Worm (Caenorhabditis elegans): ENCODE data around the gene msp-51.
A peak's percentile ranks its signal among the peaks of the same experiment; 100 is the strongest.

The msp-51 gene

DNA sequence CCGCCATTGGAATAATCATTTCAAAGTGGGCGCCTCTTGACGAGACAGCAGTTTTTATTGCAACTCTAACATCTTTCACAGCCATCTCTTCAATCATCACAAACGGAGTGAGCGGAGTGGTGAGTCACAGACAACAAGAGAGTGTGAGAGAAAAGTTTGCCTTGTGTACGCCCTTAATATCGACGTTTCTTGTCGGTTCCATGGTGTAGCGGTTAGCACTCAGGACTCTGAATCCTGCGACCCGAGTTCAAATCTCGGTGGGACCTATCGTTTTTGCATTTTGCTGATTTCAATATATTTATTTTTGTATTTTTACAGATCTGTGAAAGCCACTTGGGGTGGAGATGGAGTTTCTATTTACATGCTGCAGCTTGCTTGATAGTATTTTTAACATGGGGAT, 39.4 kb upstream of the msp-51 start (continued):
- TF ChIP-seq nhr-23 (tag; optimal IDR thresholded peaks at IDR 0.05) (no peak), lin-13 (GFP tag; optimal IDR thresholded peaks at IDR 0.05) (peak; percentile 44), elt-3 (tag; optimal IDR thresholded peaks at IDR 0.05) (no peak), ztf-4 (tag; optimal IDR thresholded peaks at IDR 0.05) (no peak), nhr-25 (tag; optimal IDR thresholded peaks at IDR 0.05) (peak; percentile 26), sem-4 (tag; optimal IDR thresholded peaks at IDR 0.05) (no peak), ama-1 (optimal IDR thresholded peaks at IDR 0.05) (no peak), nhr-6 (tag; optimal IDR thresholded peaks at IDR 0.05) (no peak), nhr-12 (tag; optimal IDR thresholded peaks at IDR 0.05) (no peak), mab-5 (tag; optimal IDR thresholded peaks at IDR 0.05) (peak; percentile 27)

DNA sequence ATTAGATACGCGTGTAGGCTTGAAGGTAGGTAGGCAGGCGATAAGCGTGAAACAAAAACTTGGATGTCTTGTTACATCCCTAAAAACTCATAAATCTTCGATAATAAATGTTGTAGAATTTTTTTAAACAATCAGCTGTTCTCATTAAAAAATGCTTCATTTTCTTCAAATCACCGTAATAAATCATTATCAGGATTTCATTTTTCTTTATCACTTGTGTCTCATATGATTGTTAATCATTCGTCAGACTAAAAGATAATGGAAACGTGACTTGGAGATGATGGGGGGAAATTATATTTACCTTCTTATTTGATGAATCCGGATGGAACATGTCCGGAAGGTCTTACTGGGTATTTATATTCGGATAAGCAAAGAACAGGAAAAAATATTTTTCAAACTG, 38.3 kb upstream of the msp-51 start:
- TF ChIP-seq R02D3.7 (tag; optimal IDR thresholded peaks at IDR 0.05) (no peak), nhr-6 (tag; optimal IDR thresholded peaks at IDR 0.05) (no peak), nhr-10 (tag; optimal IDR thresholded peaks at IDR 0.05) (no peak), nhr-129 (tag; optimal IDR thresholded peaks at IDR 0.05) (no peak), peb-1 (tag; optimal IDR thresholded peaks at IDR 0.05) (no peak), ceh-16 (tag; optimal IDR thresholded peaks at IDR 0.05) (no peak), nhr-237 (tag; optimal IDR thresholded peaks at IDR 0.05) (no peak), elt-3 (tag; optimal IDR thresholded peaks at IDR 0.05) (no peak), sma-3 (GFP tag; optimal IDR thresholded peaks at IDR 0.05) (peak; percentile 4), nhr-25 (tag; optimal IDR thresholded peaks at IDR 0.05) (peak; percentile 1), egl-27 (tag; optimal IDR thresholded peaks at IDR 0.05) (no peak), mab-5 (tag; optimal IDR thresholded peaks at IDR 0.05) (no peak), nhr-12 (tag; optimal IDR thresholded peaks at IDR 0.05) (no peak), Y55F3AM.14 (GFP tag; optimal IDR thresholded peaks at IDR 0.05) (no peak), C34F6.9 (tag; optimal IDR thresholded peaks at IDR 0.05) (no peak), mdl-1 (tag; optimal IDR thresholded peaks at IDR 0.05) (no peak), elt-1 (tag; optimal IDR thresholded peaks at IDR 0.05) (no peak), blmp-1 (tag; optimal IDR thresholded peaks at IDR 0.05; ENCODE audit: insufficient read depth) (peak; percentile 59), ZK546.5 (tag; optimal IDR thresholded peaks at IDR 0.05) (no peak), unc-62 (GFP tag; optimal IDR thresholded peaks at IDR 0.05) (no peak), unc-39 (tag; optimal IDR thresholded peaks at IDR 0.05) (no peak), sem-4 (tag; optimal IDR thresholded peaks at IDR 0.05) (no peak), nhr-11 (tag; optimal IDR thresholded peaks at IDR 0.05) (no peak), zag-1 (tag; optimal IDR thresholded peaks at IDR 0.05) (no peak), crh-2 (tag; optimal IDR thresholded peaks at IDR 0.05) (no peak), skn-1 (tag; optimal IDR thresholded peaks at IDR 0.05) (no peak), ceh-82 (tag; optimal IDR thresholded peaks at IDR 0.05) (no peak), F13H6.1 (tag; optimal IDR thresholded peaks at IDR 0.05) (no peak), unc-55 (GFP tag; optimal IDR thresholded peaks at IDR 0.05) (no peak), nhr-21 (tag; optimal IDR thresholded peaks at IDR 0.05) (peak; percentile 33)

DNA sequence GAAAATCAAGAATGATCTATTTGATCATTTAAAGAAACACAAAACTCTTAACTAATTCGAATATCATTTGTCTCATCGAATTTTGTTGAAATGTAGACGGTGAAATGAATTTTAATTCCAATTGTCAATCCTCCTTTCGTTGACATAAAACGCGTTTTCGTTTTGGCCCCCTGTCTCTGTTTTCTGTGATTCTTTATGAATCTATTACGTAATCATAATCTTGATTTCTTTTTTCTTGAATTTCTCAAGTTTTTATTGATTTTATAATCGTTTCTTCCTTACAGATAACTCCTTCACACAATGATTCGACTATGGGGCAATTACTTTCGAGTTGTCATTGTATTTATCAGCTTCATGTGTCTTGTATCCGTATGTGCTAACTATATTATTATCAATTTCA, 37.0 kb upstream of the msp-51 start, which contains the start of gene Y4C6B.3:
Gene Y4C6B.3 (plus strand): TSS at position 301 of the 400 bp plus-strand sequence.
- TF ChIP-seq lsy-2 (tag; optimal IDR thresholded peaks at IDR 0.05) (no peak), aly-2 (tag; optimal IDR thresholded peaks at IDR 0.05) (no peak), nhr-129 (tag; optimal IDR thresholded peaks at IDR 0.05) (no peak)

DNA sequence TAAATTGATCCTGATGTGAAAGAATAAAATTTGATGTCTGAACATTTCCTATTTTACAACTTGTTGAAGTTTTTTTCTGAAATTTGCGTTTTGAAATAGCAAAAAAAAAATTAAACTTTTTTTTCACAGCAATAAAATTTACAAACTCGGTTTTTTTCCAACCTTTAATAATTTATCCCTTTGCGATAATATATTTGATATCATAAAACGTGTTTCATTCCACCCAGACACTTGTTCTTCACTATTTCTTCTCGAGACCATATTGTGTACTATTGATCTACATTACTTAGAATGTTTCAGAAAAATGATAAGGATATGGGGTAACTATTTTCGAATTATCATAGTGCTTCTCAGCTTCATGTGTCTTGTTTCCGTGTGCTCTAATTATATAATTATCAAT, 31.0 kb upstream of the msp-51 start, which contains the start of gene Y4C6B.4:
Gene Y4C6B.4 (plus strand): TSS at position 301 of the 400 bp plus-strand sequence.
- TF ChIP-seq ceh-82 (tag; optimal IDR thresholded peaks at IDR 0.05) (no peak), mdl-1 (tag; optimal IDR thresholded peaks at IDR 0.05) (no peak), Y55F3AM.14 (GFP tag; optimal IDR thresholded peaks at IDR 0.05) (no peak), ztf-11 (tag; optimal IDR thresholded peaks at IDR 0.05) (no peak), F13H6.1 (tag; optimal IDR thresholded peaks at IDR 0.05) (no peak), nhr-6 (tag; optimal IDR thresholded peaks at IDR 0.05) (no peak), sem-4 (tag; optimal IDR thresholded peaks at IDR 0.05) (no peak), lin-13 (GFP tag; optimal IDR thresholded peaks at IDR 0.05) (no peak), nhr-237 (tag; optimal IDR thresholded peaks at IDR 0.05) (no peak), ceh-16 (tag; optimal IDR thresholded peaks at IDR 0.05) (no peak), dmd-4 (tag; optimal IDR thresholded peaks at IDR 0.05) (no peak), nhr-11 (tag; optimal IDR thresholded peaks at IDR 0.05) (no peak), nhr-25 (tag; optimal IDR thresholded peaks at IDR 0.05) (no peak), nhr-77 (tag; optimal IDR thresholded peaks at IDR 0.05) (no peak), egl-27 (tag; optimal IDR thresholded peaks at IDR 0.05) (no peak), aly-2 (tag; optimal IDR thresholded peaks at IDR 0.05) (no peak), R02D3.7 (tag; optimal IDR thresholded peaks at IDR 0.05) (no peak), gmeb-1 (tag; optimal IDR thresholded peaks at IDR 0.05) (no peak), mab-5 (tag; optimal IDR thresholded peaks at IDR 0.05) (no peak)
